Worm (Caenorhabditis elegans): ENCODE results near the gene cbn-1.

cbn-1 gene

DNA sequence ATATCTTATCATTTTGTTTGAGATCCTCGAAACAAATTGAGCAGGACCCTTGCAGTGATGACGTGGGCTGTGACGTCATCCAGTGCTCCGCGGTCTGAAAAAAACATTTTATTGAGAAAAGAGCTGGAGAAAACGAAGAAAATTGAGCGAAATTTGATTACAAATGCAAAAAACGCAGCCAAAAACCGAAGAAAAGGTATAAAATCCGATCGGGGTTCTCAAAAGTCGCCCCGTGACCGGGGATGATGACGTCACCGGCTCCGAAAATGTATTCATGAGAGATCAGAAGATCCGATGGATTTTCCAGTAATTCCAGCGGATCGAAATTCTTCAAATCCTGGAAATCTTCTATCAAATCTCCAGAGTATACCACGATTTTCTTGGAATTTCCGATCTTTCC, 49.8 kb downstream of the cbn-1 start, which contains the start of gene trul-1:
Gene trul-1, minus strand, starts transcription at position 101 of the 400 bp plus-strand sequence.
- TF ChIP-seq ztf-7 (tag; optimal IDR thresholded peaks at IDR 0.05) (no peak), hmg-1.1 (GFP tag; IDR thresholded peaks at IDR 0.05) (no peak), nhr-28 (tag; optimal IDR thresholded peaks at IDR 0.05) (no peak), lin-15B (tag; optimal IDR thresholded peaks at IDR 0.05) (no peak), fos-1 (tag; optimal IDR thresholded peaks at IDR 0.05) (no peak), F26F4.8 (GFP tag; conservative IDR thresholded peaks at IDR 0.05) (no peak), unc-39 (tag; optimal IDR thresholded peaks at IDR 0.05) (no peak), ces-1 (GFP tag; optimal IDR thresholded peaks at IDR 0.05) (no peak), hlh-11 (tag; optimal IDR thresholded peaks at IDR 0.05) (no peak), R02D3.7 (tag; optimal IDR thresholded peaks at IDR 0.05) (no peak), mdl-1 (tag; optimal IDR thresholded peaks at IDR 0.05) (no peak), ceh-44 (GFP tag; IDR thresholded peaks at IDR 0.05) (no peak), madf-5 (GFP tag; IDR thresholded peaks at IDR 0.05) (no peak), nhr-6 (tag; optimal IDR thresholded peaks at IDR 0.05) (no peak), Y5F2A.4 (GFP tag; optimal IDR thresholded peaks at IDR 0.05) (no peak), jun-1 (tag; optimal IDR thresholded peaks at IDR 0.05) (no peak), ceh-20 (GFP tag; IDR thresholded peaks at IDR 0.05) (no peak), F49E8.2 (tag; optimal IDR thresholded peaks at IDR 0.05; ENCODE audit: borderline replicate concordance) (no peak), sdz-12 (GFP tag; optimal IDR thresholded peaks at IDR 0.05) (no peak), Y75B8A.6 (GFP tag; IDR thresholded peaks at IDR 0.05) (no peak)

- TF ChIP-seq set-16 (GFP tag; IDR thresholded peaks at IDR 0.05) (no peak), nhr-76 (tag; optimal IDR thresholded peaks at IDR 0.05) (no peak), hlh-11 (tag; optimal IDR thresholded peaks at IDR 0.05) (no peak), snpc-1.2 (GFP tag; IDR thresholded peaks at IDR 0.05) (no peak), pha-4 (GFP tag; IDR thresholded peaks at IDR 0.05) (no peak), pha-4 (tag; optimal IDR thresholded peaks at IDR 0.05) (no peak), T26A8.4 (GFP tag; IDR thresholded peaks at IDR 0.05) (no peak), nhr-42 (GFP tag; IDR thresholded peaks at IDR 0.05) (no peak), mes-2 (tag; optimal IDR thresholded peaks at IDR 0.05; ENCODE audit: poor library complexity, severe bottlenecking) (no peak), lir-3 (tag; optimal IDR thresholded peaks at IDR 0.05) (no peak), hmg-1.1 (GFP tag; IDR thresholded peaks at IDR 0.05) (no peak), mdl-1 (tag; optimal IDR thresholded peaks at IDR 0.05) (no peak), F37D6.2 (tag; optimal IDR thresholded peaks at IDR 0.05) (no peak)
These were observed 53.7 kb downstream of the cbn-1 start, which contains the start of gene B0432.8 for ce11 chrII:278636-279035. Gene B0432.8 (minus strand): TSS chrII:278736.

Measured in whole organism, L4 larva.